Worm (Caenorhabditis elegans) whole organism, midembryonic: ENCODE results near the gene gtf-2H5.

Experiments used
- cog-1 ChIP-seq: sonication (generic microtip); optimal IDR thresholded peaks from 2 replicates; lab custom pipeline; 2016; ENCODE audit warnings: missing genetic modification characterization, missing compliant biosample characterization
- med-1 ChIP-seq: sonication (generic microtip); optimal IDR thresholded peaks from 2 replicates; lab custom pipeline; 2017; ENCODE audit warnings: missing genetic modification characterization, mild to moderate bottlenecking, missing compliant biosample characterization, antibody characterized with exemption, missing genetic modification reagents; ENCODE audit not compliant: insufficient read depth
- tab-1 ChIP-seq: fragments of 200-800 bp; sonication (Bioruptor generic); IDR thresholded peaks from 2 replicates; pipeline ENCODE4 v1.3.6; 2022; ENCODE audit warnings: missing genetic modification characterization, missing compliant biosample characterization
- ztf-29 ChIP-seq: fragments of 200-800 bp; sonication (Bioruptor generic); IDR thresholded peaks from 2 replicates; pipeline ENCODE4 v1.3.6; 2022; ENCODE audit warnings: missing genetic modification reagents, missing genetic modification characterization, missing compliant biosample characterization

ce11 chrIII:614447-614846 lies 37.1 kb upstream of the gtf-2H5 start, which contains the start of gene T19C3.3:
- TF ChIP-seq med-1, result no peak
- TF ChIP-seq cog-1 (tag; lab: Kevin White, UChicago), result no peak
- no peak for TF ChIP-seq tab-1 (GFP tag; lab: Robert Waterston, UW)
- no peak for TF ChIP-seq ztf-29 (GFP tag; lab: Robert Waterston, UW)
